Worm (Caenorhabditis elegans): ENCODE results near the gene skpo-2.

skpo-2 gene

DNA sequence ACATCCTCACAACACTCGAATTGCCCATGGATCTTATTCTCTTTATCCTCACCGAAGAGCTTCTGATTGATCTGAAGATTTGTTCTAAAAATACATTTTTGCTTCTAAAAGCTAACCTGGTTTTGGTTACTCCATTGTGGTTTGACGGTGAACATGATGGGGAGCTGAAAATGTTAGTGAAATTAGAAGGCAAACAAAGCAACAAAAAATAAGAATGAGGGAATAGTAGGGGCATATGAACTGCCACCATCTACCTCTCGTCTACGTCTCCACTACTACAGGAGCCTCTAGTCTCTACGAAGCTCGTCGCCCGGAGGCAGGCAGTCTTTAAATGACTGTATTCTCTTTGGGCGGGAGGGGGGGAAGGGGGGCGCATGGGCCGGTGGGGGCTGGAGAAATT, 50.6 kb downstream of the skpo-2 start, which contains the start of gene T06D4.2:
T06D4.2 (minus strand) TSS at position 170 of the 400 bp plus-strand sequence.
- TF ChIP-seq vab-15 (tag; optimal IDR thresholded peaks at IDR 0.05) = no peak
- TF ChIP-seq sptf-1 (tag; optimal IDR thresholded peaks at IDR 0.05) = no peak
- no peak for TF ChIP-seq ets-5 (GFP tag; IDR thresholded peaks at IDR 0.05)
- no peak for TF ChIP-seq lin-14 (GFP tag; optimal IDR thresholded peaks at IDR 0.05)
- TF ChIP-seq nhr-20 (tag; optimal IDR thresholded peaks at IDR 0.05) = no peak

ce11 chrII:3383116-3383515, 53.2 kb downstream of the skpo-2 start:
- TF ChIP-seq snpc-4 (tag; optimal IDR thresholded peaks at IDR 0.05) (no peak), hlh-17 (GFP tag; optimal IDR thresholded peaks at IDR 0.05; ENCODE audit: borderline replicate concordance) (no peak), C04F5.9 (tag; optimal IDR thresholded peaks at IDR 0.05) (no peak), pqm-1 (tag; optimal IDR thresholded peaks at IDR 0.05) (no peak), sox-4 (tag; optimal IDR thresholded peaks at IDR 0.05) (no peak), hpl-2 (GFP tag; optimal IDR thresholded peaks at IDR 0.05) (no peak)

DNA sequence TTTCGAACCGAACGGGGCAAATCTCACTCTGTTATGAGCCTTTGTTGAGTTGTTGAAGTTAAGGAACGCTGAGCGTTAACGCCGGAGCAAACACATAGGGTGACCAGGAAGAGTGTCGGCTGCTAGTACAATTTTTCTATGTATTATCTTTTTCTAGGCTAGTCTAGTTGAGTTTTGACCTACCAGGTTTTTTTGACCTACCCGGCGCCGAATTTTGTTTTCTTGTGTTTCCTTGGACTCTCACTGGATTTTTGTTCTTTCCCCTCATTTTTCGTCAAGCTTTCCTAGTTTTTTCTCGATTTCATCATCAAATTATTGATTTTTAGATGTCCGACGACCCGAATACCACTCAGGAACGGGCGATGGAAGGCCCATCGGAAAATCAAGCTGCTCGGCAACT, 54.8 kb downstream of the skpo-2 start, which contains the start of gene T06D4.1:
T06D4.1 (plus strand) TSS at position 321 of the 400 bp plus-strand sequence.
- TF ChIP-seq ztf-4 (tag; optimal IDR thresholded peaks at IDR 0.05) (no peak), rnt-1 (tag; optimal IDR thresholded peaks at IDR 0.05) (no peak)

All from whole organism, L1 larva.